Fruit fly (Drosophila melanogaster) whole organism, embryonic: ENCODE data around the gene Plc21C.
A peak's percentile ranks its signal among the peaks of the same experiment; 100 is the strongest.

Experiments used
- Adf1 ChIP-seq: fragments of 200-800 bp; sonication (Bioruptor generic); IDR thresholded peaks from 2 replicates; pipeline ENCODE4 v1.3.6; 2022; ENCODE audit warnings: missing biosample characterization, missing genetic modification characterization
- Aef1 ChIP-seq: fragments of 200-800 bp; sonication (Bioruptor generic); IDR thresholded peaks from 3 replicates; pipeline ENCODE4 v1.3.6; 2022; ENCODE audit warnings: missing biosample characterization, missing genetic modification characterization
- BtbVII ChIP-seq: fragments of 200-800 bp; sonication (Bioruptor generic); optimal IDR thresholded peaks from 3 replicates; lab custom pipeline; 2017; ENCODE audit warnings: missing biosample characterization, mild to moderate bottlenecking, missing genetic modification characterization
- CG10267 ChIP-seq: fragments of 200-800 bp; sonication (Bioruptor generic); optimal IDR thresholded peaks from 2 replicates; lab custom pipeline; 2018; ENCODE audit warnings: missing biosample characterization, mild to moderate bottlenecking, missing genetic modification characterization, moderate library complexity
- CG10543 ChIP-seq: fragments of 200-800 bp; sonication (Bioruptor generic); optimal IDR thresholded peaks from 3 replicates; lab custom pipeline; 2017; ENCODE audit warnings: missing biosample characterization, mild to moderate bottlenecking, missing genetic modification characterization, moderate library complexity
- CG11504 ChIP-seq: fragments of 200-800 bp; sonication (Bioruptor generic); optimal IDR thresholded peaks from 3 replicates; lab custom pipeline; 2019; ENCODE audit warnings: missing biosample characterization, mild to moderate bottlenecking, missing genetic modification characterization, moderate library complexity
- CG12769 ChIP-seq: fragments of 200-800 bp; sonication (Bioruptor generic); optimal IDR thresholded peaks from 2 replicates; lab custom pipeline; 2019; ENCODE audit warnings: missing biosample characterization, mild to moderate bottlenecking, missing genetic modification characterization, moderate library complexity
- CG13287 ChIP-seq: fragments of 200-800 bp; sonication (Bioruptor generic); IDR thresholded peaks from 2 replicates; pipeline ENCODE4 v1.3.6; 2022; ENCODE audit warnings: missing biosample characterization, missing genetic modification characterization; ENCODE audit not compliant: partially characterized antibody
- CG13775 ChIP-seq: fragments of 200-800 bp; sonication (Bioruptor generic); optimal IDR thresholded peaks from 3 replicates; lab custom pipeline; 2017; ENCODE audit warnings: missing biosample characterization, mild to moderate bottlenecking, missing genetic modification characterization
- CG2120 ChIP-seq: fragments of 200-800 bp; sonication (Bioruptor generic); optimal IDR thresholded peaks from 3 replicates; lab custom pipeline; 2016; ENCODE audit warnings: missing biosample characterization, missing genetic modification characterization
- CG30431 ChIP-seq: fragments of 200-800 bp; sonication (Bioruptor generic); optimal IDR thresholded peaks from 2 replicates; lab custom pipeline; 2017; ENCODE audit warnings: missing biosample characterization, missing genetic modification characterization
- CG31224 ChIP-seq: fragments of 200-800 bp; sonication (Bioruptor generic); IDR thresholded peaks from 2 replicates; pipeline ENCODE4 v1.3.6; 2022; ENCODE audit warnings: missing biosample characterization, missing genetic modification characterization
- CG32532 ChIP-seq: fragments of 200-800 bp; sonication (Bioruptor generic); IDR thresholded peaks from 2 replicates; pipeline ENCODE4 v1.3.6; 2022; ENCODE audit warnings: missing biosample characterization, missing genetic modification characterization
- CG42726 ChIP-seq: fragments of 200-800 bp; sonication (Bioruptor generic); IDR thresholded peaks from 2 replicates; pipeline ENCODE4 v1.3.6; 2022; ENCODE audit warnings: missing biosample characterization, missing genetic modification characterization; ENCODE audit not compliant: partially characterized antibody
- CG5180 ChIP-seq: fragments of 200-800 bp; sonication (Bioruptor generic); optimal IDR thresholded peaks from 3 replicates; lab custom pipeline; 2017; ENCODE audit warnings: missing biosample characterization, missing genetic modification characterization, mild to moderate bottlenecking, moderate library complexity, missing genetic modification reagents
- CG6175 ChIP-seq: fragments of 200-800 bp; sonication (Bioruptor generic); IDR thresholded peaks from 3 replicates; pipeline ENCODE4 v1.3.6; 2022; ENCODE audit warnings: missing biosample characterization, missing genetic modification characterization
- CG7357 ChIP-seq: fragments of 200-800 bp; sonication (Bioruptor generic); IDR thresholded peaks from 3 replicates; pipeline ENCODE4 v1.3.6; 2022; ENCODE audit warnings: missing biosample characterization, missing genetic modification characterization
- CG7745 ChIP-seq: fragments of 200-800 bp; sonication (Bioruptor generic); optimal IDR thresholded peaks from 2 replicates; lab custom pipeline; 2018; ENCODE audit warnings: missing biosample characterization, mild to moderate bottlenecking, missing genetic modification characterization, moderate library complexity
- CG8359 ChIP-seq: fragments of 200-800 bp; sonication (Bioruptor generic); optimal IDR thresholded peaks from 2 replicates; lab custom pipeline; 2017; ENCODE audit warnings: missing biosample characterization, mild to moderate bottlenecking, missing genetic modification characterization, borderline replicate concordance
- CHES-1-like ChIP-seq: fragments of 200-800 bp; sonication (Bioruptor generic); optimal IDR thresholded peaks from 2 replicates; lab custom pipeline; 2016; ENCODE audit warnings: missing biosample characterization, missing genetic modification characterization
- CoRest ChIP-seq: fragments of 200-800 bp; sonication (Bioruptor generic); optimal IDR thresholded peaks from 3 replicates; lab custom pipeline; 2018; ENCODE audit warnings: missing biosample characterization, mild to moderate bottlenecking, missing genetic modification characterization, moderate library complexity
- Doc2 ChIP-seq: fragments of 200-800 bp; sonication (Bioruptor generic); IDR thresholded peaks from 2 replicates; pipeline ENCODE4 v1.3.6; 2022; ENCODE audit warnings: missing biosample characterization, missing genetic modification characterization
- Hr78 ChIP-seq, 2 experiments: fragments of 200-800 bp in 1 of 2; fragments of >200 bp in 1 of 2; sonication (Bioruptor generic) in 1 of 2; optimal IDR thresholded peaks; 2 replicates each; lab custom pipeline; 2017 to 2019; ENCODE audit warnings: missing biosample characterization in 2 of 2, missing genetic modification characterization in 2 of 2, mild to moderate bottlenecking in 1 of 2, moderate library complexity in 1 of 2
- Med ChIP-seq: fragments of 200-800 bp; sonication (Bioruptor generic); peaks from one replicate; lab custom pipeline; 2016; ENCODE audit warnings: missing biosample characterization, missing genetic modification characterization, mild to moderate bottlenecking, inconsistent platforms, moderate library complexity
- Nf-YA ChIP-seq: fragments of 200-800 bp; sonication (Bioruptor generic); IDR thresholded peaks from 2 replicates; pipeline ENCODE4 v1.3.6; 2022; ENCODE audit warnings: missing biosample characterization, missing genetic modification characterization
- Nf-YC ChIP-seq: fragments of 200-800 bp; optimal IDR thresholded peaks from 3 replicates; lab custom pipeline; 2019; ENCODE audit warnings: missing biosample characterization, mild to moderate bottlenecking, missing genetic modification characterization, moderate library complexity
- Sin3A ChIP-seq: fragments of >200 bp; optimal IDR thresholded peaks from 2 replicates; lab custom pipeline; 2018
- ac ChIP-seq: fragments of 200-800 bp; sonication (Bioruptor generic); optimal IDR thresholded peaks from 3 replicates; lab custom pipeline; 2017; ENCODE audit warnings: missing biosample characterization, mild to moderate bottlenecking, missing genetic modification characterization
- al ChIP-seq: fragments of 200-800 bp; sonication (Bioruptor generic); IDR thresholded peaks from 2 replicates; pipeline ENCODE4 v1.3.6; 2022; ENCODE audit warnings: missing biosample characterization, missing genetic modification characterization
- ash1 ChIP-seq: fragments of 200-800 bp; sonication (Bioruptor generic); optimal IDR thresholded peaks from 2 replicates; lab custom pipeline; 2018; ENCODE audit warnings: missing biosample characterization, mild to moderate bottlenecking, missing genetic modification characterization
- ato ChIP-seq: fragments of 200-800 bp; sonication (Bioruptor generic); IDR thresholded peaks from 2 replicates; pipeline ENCODE4 v1.3.6; 2022; ENCODE audit warnings: missing biosample characterization, missing genetic modification characterization; ENCODE audit not compliant: partially characterized antibody
- cg ChIP-seq: fragments of 200-800 bp; sonication (Bioruptor generic); optimal IDR thresholded peaks from 3 replicates; lab custom pipeline; 2019; ENCODE audit warnings: missing biosample characterization, mild to moderate bottlenecking, missing genetic modification characterization, moderate library complexity
- chinmo ChIP-seq: fragments of 200-800 bp; sonication (Bioruptor generic); IDR thresholded peaks from 4 replicates; pipeline ENCODE4 v1.3.6; 2022; ENCODE audit warnings: missing biosample characterization, missing genetic modification characterization; ENCODE audit not compliant: partially characterized antibody
- ci ChIP-seq: fragments of 200-800 bp; sonication (Bioruptor generic); IDR thresholded peaks from 3 replicates; pipeline ENCODE4 v1.3.6; 2022; ENCODE audit warnings: missing biosample characterization, missing genetic modification characterization
- crol ChIP-seq: fragments of 200-800 bp; sonication (Bioruptor generic); IDR thresholded peaks from 2 replicates; pipeline ENCODE4 v1.3.6; 2022; ENCODE audit warnings: missing biosample characterization, missing genetic modification characterization
- eve ChIP-seq, 2 experiments: fragments of >200 bp; optimal IDR thresholded peaks; 2 replicates each; lab custom pipeline; 2017; ENCODE audit warnings: missing biosample characterization in 2 of 2, missing genetic modification characterization in 2 of 2
- ftz-f1 ChIP-seq: fragments of 200-800 bp; sonication (Bioruptor generic); optimal IDR thresholded peaks from 2 replicates; lab custom pipeline; 2016; ENCODE audit warnings: missing biosample characterization, missing genetic modification characterization
- grn ChIP-seq: fragments of 200-800 bp; sonication (Bioruptor generic); optimal IDR thresholded peaks from 3 replicates; lab custom pipeline; 2017; ENCODE audit warnings: missing biosample characterization, missing genetic modification characterization
- kah ChIP-seq: fragments of 200-800 bp; sonication (Bioruptor generic); optimal IDR thresholded peaks from 2 replicates; lab custom pipeline; 2018; ENCODE audit warnings: missing biosample characterization, mild to moderate bottlenecking, missing genetic modification characterization
- kni ChIP-seq: fragments of 200-800 bp; sonication (Bioruptor generic); optimal IDR thresholded peaks from 3 replicates; lab custom pipeline; 2017; ENCODE audit warnings: mild to moderate bottlenecking, missing biosample characterization, missing genetic modification reagents, missing genetic modification characterization
- lola ChIP-seq, 3 experiments: fragments of >200 bp in 2 of 3; fragments of 200-800 bp in 1 of 3; sonication (Bioruptor generic) in 1 of 3; optimal IDR thresholded peaks; 2 replicates each; lab custom pipeline; 2017 to 2019; ENCODE audit warnings: missing biosample characterization in 3 of 3, missing genetic modification characterization in 3 of 3, mild to moderate bottlenecking in 1 of 3, moderate library complexity in 1 of 3
- onecut ChIP-seq: fragments of 200-800 bp; sonication (Bioruptor generic); IDR thresholded peaks from 2 replicates; pipeline ENCODE4 v1.3.6; 2022; ENCODE audit warnings: missing biosample characterization, missing genetic modification characterization
- row ChIP-seq: fragments of 200-800 bp; sonication (Bioruptor generic); IDR thresholded peaks from 3 replicates; pipeline ENCODE4 v1.3.6; 2022; ENCODE audit warnings: missing biosample characterization, missing genetic modification characterization
- sens ChIP-seq: fragments of 200-800 bp; sonication (Bioruptor generic); peaks from one replicate; lab custom pipeline; 2016; ENCODE audit warnings: missing biosample characterization, missing genetic modification characterization
- sob ChIP-seq: fragments of 200-800 bp; sonication (Bioruptor generic); IDR thresholded peaks from 2 replicates; pipeline ENCODE4 v1.3.6; 2022; ENCODE audit warnings: missing biosample characterization, missing genetic modification characterization
- sug ChIP-seq: fragments of 200-800 bp; optimal IDR thresholded peaks from 2 replicates; lab custom pipeline; 2019; ENCODE audit warnings: missing biosample characterization, mild to moderate bottlenecking, missing genetic modification characterization, moderate library complexity
- unc-4 ChIP-seq: fragments of 200-800 bp; sonication (Bioruptor generic); IDR thresholded peaks from 2 replicates; pipeline ENCODE4 v1.3.6; 2022; ENCODE audit warnings: missing biosample characterization, missing genetic modification characterization; ENCODE audit not compliant: partially characterized antibody
- vnd ChIP-seq: fragments of 200-800 bp; sonication (Bioruptor generic); IDR thresholded peaks from 3 replicates; pipeline ENCODE4 v1.3.6; 2022; ENCODE audit warnings: missing biosample characterization, missing genetic modification characterization; ENCODE audit not compliant: partially characterized antibody
- vvl ChIP-seq: fragments of 200-800 bp; sonication (Bioruptor generic); IDR thresholded peaks from 2 replicates; pipeline ENCODE4 v1.3.6; 2022; ENCODE audit warnings: missing biosample characterization, missing genetic modification characterization
- z ChIP-seq: fragments of 200-800 bp; sonication (Bioruptor generic); IDR thresholded peaks from 3 replicates; pipeline ENCODE4 v1.3.6; 2022; ENCODE audit warnings: missing biosample characterization, missing genetic modification characterization

The Plc21C gene

DNA sequence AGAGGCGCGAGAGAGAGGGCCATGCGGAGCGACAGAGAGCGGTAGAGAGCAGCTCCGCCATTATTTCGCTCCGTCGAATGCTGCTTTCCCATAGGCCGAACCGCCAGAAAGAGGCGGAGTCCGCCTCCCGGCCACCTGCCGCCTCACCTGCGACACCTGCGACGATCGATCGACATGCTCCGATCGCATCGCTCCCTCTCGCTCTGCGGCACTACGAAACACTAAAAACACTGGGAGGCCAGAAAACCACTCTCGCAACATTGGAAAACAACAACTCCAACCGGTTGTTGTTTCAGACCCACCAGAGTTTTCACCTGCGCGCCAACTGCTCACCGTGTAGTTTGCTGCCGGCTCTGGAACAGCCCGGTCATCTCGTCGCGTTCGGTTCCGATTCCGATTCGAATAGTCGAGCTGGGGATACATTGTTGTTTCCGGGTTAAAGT is 72.1 kb downstream of the Plc21C start, which contains the start of gene al (continued):
- TF ChIP-seq Nf-YC (tag; lab: Kevin White, UChicago) = peak; percentile 99
- no peak for TF ChIP-seq ato (GFP tag; lab: Robert Waterston, UW)
- no peak for TF ChIP-seq Sin3A (lab: Kevin White, UChicago)
- TF ChIP-seq vvl = peak; percentile 49
- no peak for TF ChIP-seq CG30431 (GFP tag; lab: Kevin White, UChicago)
- peak; percentile 96 for TF ChIP-seq ac
- TF ChIP-seq sob (GFP tag; lab: Robert Waterston, UW) = no peak
- TF ChIP-seq BtbVII (GFP tag; lab: Kevin White, UChicago) = no peak
- 0 out of 3 replicates have a peak, but pooled peaks have one; percentile 14 for TF ChIP-seq row
- TF ChIP-seq CG2120 = no peak
- no peak for TF ChIP-seq kah (GFP tag; lab: Kevin White, UChicago)
- no peak for TF ChIP-seq lola (GFP tag; optimal IDR thresholded peaks at IDR 0.05; lab: Kevin White, UChicago)
- TF ChIP-seq Doc2 (GFP tag; lab: Robert Waterston, UW) = no peak
- peak; percentile 76; the same call in 1 of the 4 replicates for TF ChIP-seq chinmo (GFP tag; lab: Robert Waterston, UW)
- peak; percentile 37 for TF ChIP-seq CG12769 (tag; lab: Kevin White, UChicago)
- TF ChIP-seq Nf-YA (GFP tag; lab: Robert Waterston, UW) = peak; percentile 87
- TF ChIP-seq onecut (GFP tag; lab: Robert Waterston, UW) = peak; percentile 82
- TF ChIP-seq CG13287 (GFP tag; lab: Robert Waterston, UW) = peak; percentile 20; the same call in 1 of the 2 replicates
- TF ChIP-seq CG6175 (GFP tag; lab: Robert Waterston, UW) = peak; percentile 35; the same call in 1 of the 3 replicates
- peak; percentile 16 for TF ChIP-seq ash1 (GFP tag; lab: Kevin White, UChicago)
- TF ChIP-seq CG7357 (GFP tag; lab: Robert Waterston, UW) = no peak
- peak; percentile 1 for TF ChIP-seq ftz-f1
- TF ChIP-seq z (GFP tag; lab: Robert Waterston, UW) = 0 out of 3 replicates have a peak, but pooled peaks have one; percentile 46
- peak; percentile 50 for TF ChIP-seq sug
- peak; percentile 34 for TF ChIP-seq CG11504
- TF ChIP-seq CG32532 (GFP tag; lab: Robert Waterston, UW) = peak; percentile 17; the same call in 1 of the 2 replicates
- TF ChIP-seq CG13775 (GFP tag; lab: Kevin White, UChicago) = no peak
- peak; percentile 48 for TF ChIP-seq cg
- TF ChIP-seq CHES-1-like (GFP tag; lab: Kevin White, UChicago) = no peak
- 0 out of 2 replicates have a peak, but pooled peaks have one; percentile 12 for TF ChIP-seq CG42726 (GFP tag; lab: Robert Waterston, UW)
- TF ChIP-seq CG7745 (tag; lab: Kevin White, UChicago) = no peak
- TF ChIP-seq CG10267 (tag; lab: Kevin White, UChicago) = no peak
- peak; percentile 53 for TF ChIP-seq Med (GFP tag; lab: Kevin White, UChicago)
- TF ChIP-seq Hr78 (GFP tag; optimal IDR thresholded peaks at IDR 0.05; lab: Kevin White, UChicago) = peak in 1 of 2 experiments; percentile 12
- 0 out of 2 replicates have a peak, but pooled peaks have one; percentile 8 for TF ChIP-seq al (GFP tag; lab: Robert Waterston, UW)
- peak; percentile 88 for TF ChIP-seq Aef1
- TF ChIP-seq grn = peak; percentile 61
- TF ChIP-seq crol (GFP tag; lab: Robert Waterston, UW) = peak; percentile 95
- TF ChIP-seq vnd (GFP tag; lab: Robert Waterston, UW) = no peak
- peak; percentile 35; the same call in 1 of the 2 replicates for TF ChIP-seq Adf1
- TF ChIP-seq ci = peak; percentile 69; the same call in 2 of the 3 replicates
- TF ChIP-seq CG31224 (GFP tag; lab: Robert Waterston, UW) = peak; percentile 94
- TF ChIP-seq sens (GFP tag; lab: Kevin White, UChicago) = peak; percentile 12
- peak; percentile 49 for TF ChIP-seq CG10543
- TF ChIP-seq unc-4 (GFP tag; lab: Robert Waterston, UW) = no peak
- TF ChIP-seq CG5180 (GFP tag; lab: Kevin White, UChicago) = no peak
- peak; percentile 73 for TF ChIP-seq kni (GFP tag; lab: Kevin White, UChicago)
- TF ChIP-seq CG8359 (GFP tag; lab: Kevin White, UChicago) = no peak
- peak; percentile 39 for TF ChIP-seq CoRest
- TF ChIP-seq eve (GFP tag; optimal IDR thresholded peaks at IDR 0.05; lab: Kevin White, UChicago) = no peak
